Worm (Caenorhabditis elegans): ENCODE results near the gene C12D8.20.

The C12D8.20 gene

ce11 chrV:10243105-10243504, 21.0 kb downstream of the C12D8.20 start, which contains the start of gene C12D8.9:
Gene C12D8.9 (minus strand): TSS chrV:10243205.
- TF ChIP-seq unc-62 (GFP tag; optimal IDR thresholded peaks at IDR 0.05 in 1 of 2) = peak in 1 of 2 experiments; percentile 24
- no peak for TF ChIP-seq unc-62 (tag; optimal IDR thresholded peaks at IDR 0.05)
- TF ChIP-seq ceh-44 (GFP tag; IDR thresholded peaks at IDR 0.05) = no peak

ce11 chrV:10244018-10244720, 22.1 kb downstream of the C12D8.20 start:
- TF ChIP-seq ZK337.2 (GFP tag; IDR thresholded peaks at IDR 0.05) (no peak), attf-4 (tag; optimal IDR thresholded peaks at IDR 0.05) (no peak), rbr-2 (tag; optimal IDR thresholded peaks at IDR 0.05) (no peak), pqm-1 (tag; optimal IDR thresholded peaks at IDR 0.05) (peak; percentile 50), dve-1 (tag; optimal IDR thresholded peaks at IDR 0.05; ENCODE audit: insufficient read depth) (peak; percentile 57), mdl-1 (tag; optimal IDR thresholded peaks at IDR 0.05) (peak in 1 of 2 experiments; percentile 5), hlh-11 (tag; optimal IDR thresholded peaks at IDR 0.05) (peak; percentile 34), zag-1 (tag; optimal IDR thresholded peaks at IDR 0.05) (no peak), nhr-28 (tag; optimal IDR thresholded peaks at IDR 0.05) (peak; percentile 67), daf-16 (GFP tag; optimal IDR thresholded peaks at IDR 0.05) (no peak), daf-16 (tag; optimal IDR thresholded peaks at IDR 0.05) (peak; percentile 73), hlh-30 (tag; optimal IDR thresholded peaks at IDR 0.05; ENCODE audit: insufficient read depth) (peak; percentile 20), dmd-6 (GFP tag; IDR thresholded peaks at IDR 0.05) (peak; percentile 18; the same call in 1 of the 2 replicates), php-3 (GFP tag; IDR thresholded peaks at IDR 0.05) (peak; percentile 86), nhr-48 (tag; optimal IDR thresholded peaks at IDR 0.05) (no peak)

ce11 chrV:10245615-10246014, 23.5 kb downstream of the C12D8.20 start:
- no peak for TF ChIP-seq arid-1 (GFP tag; conservative IDR thresholded peaks at IDR 0.05)
- peak; percentile 53 for TF ChIP-seq dve-1 (tag; optimal IDR thresholded peaks at IDR 0.05; ENCODE audit: insufficient read depth)
- peak; percentile 69 for TF ChIP-seq nhr-28 (tag; optimal IDR thresholded peaks at IDR 0.05)
- no peak for TF ChIP-seq Y48G9A.11 (GFP tag; IDR thresholded peaks at IDR 0.05)
- no peak for TF ChIP-seq nhr-41 (GFP tag; IDR thresholded peaks at IDR 0.05)
- TF ChIP-seq nhr-77 (tag; optimal IDR thresholded peaks at IDR 0.05) = peak; percentile 34
- TF ChIP-seq pqm-1 (tag; optimal IDR thresholded peaks at IDR 0.05) = peak; percentile 22
- TF ChIP-seq ceh-82 (tag; optimal IDR thresholded peaks at IDR 0.05) = no peak
- no peak for TF ChIP-seq daf-12 (tag; optimal IDR thresholded peaks at IDR 0.05)
- TF ChIP-seq ceh-20 (GFP tag; IDR thresholded peaks at IDR 0.05) = no peak
- TF ChIP-seq hlh-11 (tag; optimal IDR thresholded peaks at IDR 0.05) = peak; percentile 45
- no peak for TF ChIP-seq T26A8.4 (GFP tag; IDR thresholded peaks at IDR 0.05)
- no peak for TF ChIP-seq nhr-48 (tag; optimal IDR thresholded peaks at IDR 0.05)
- TF ChIP-seq daf-16 (GFP tag; optimal IDR thresholded peaks at IDR 0.05) = no peak
- TF ChIP-seq daf-16 (tag; optimal IDR thresholded peaks at IDR 0.05) = peak; percentile 100
- TF ChIP-seq ama-1 (optimal IDR thresholded peaks at IDR 0.05) = no peak

- TF ChIP-seq mdt-29 (GFP tag; IDR thresholded peaks at IDR 0.05) (no peak), mxl-3 (GFP tag; optimal IDR thresholded peaks at IDR 0.05) (peak; percentile 20), hlh-11 (tag; optimal IDR thresholded peaks at IDR 0.05) (peak; percentile 40), ctbp-1 (GFP tag; IDR thresholded peaks at IDR 0.05) (peak; percentile 40; the same call in 1 of the 2 replicates), dmd-8 (GFP tag; IDR thresholded peaks at IDR 0.05) (no peak), Y75B8A.6 (GFP tag; IDR thresholded peaks at IDR 0.05) (no peak), unc-62 (GFP tag; optimal IDR thresholded peaks at IDR 0.05 in 1 of 2) (peak in 1 of 2 experiments; percentile 95), unc-62 (tag; optimal IDR thresholded peaks at IDR 0.05) (no peak), nhr-11 (tag; optimal IDR thresholded peaks at IDR 0.05) (peak; percentile 78), lsy-2 (tag; optimal IDR thresholded peaks at IDR 0.05) (peak; percentile 28 to 47), T26A8.4 (GFP tag; IDR thresholded peaks at IDR 0.05) (no peak), daf-16 (GFP tag; optimal IDR thresholded peaks at IDR 0.05) (peak in 1 of 2 experiments; percentile 52), daf-16 (tag; optimal IDR thresholded peaks at IDR 0.05) (peak; percentile 82), fkh-10 (GFP tag; optimal IDR thresholded peaks at IDR 0.05) (peak; percentile 87), duxl-1 (tag; optimal IDR thresholded peaks at IDR 0.05; ENCODE audit: poor library complexity) (no peak), mep-1 (tag; optimal IDR thresholded peaks at IDR 0.05) (peak; percentile 57), hlh-30 (tag; optimal IDR thresholded peaks at IDR 0.05; ENCODE audit: insufficient read depth) (peak; percentile 88), unc-130 (GFP tag; optimal IDR thresholded peaks at IDR 0.05) (peak; percentile 42), nhr-28 (tag; optimal IDR thresholded peaks at IDR 0.05) (peak; percentile 78), mes-2 (tag; optimal IDR thresholded peaks at IDR 0.05; ENCODE audit: poor library complexity, severe bottlenecking) (peak; percentile 57), dpl-1 (GFP tag; optimal IDR thresholded peaks at IDR 0.05) (peak; percentile 17), ZK337.2 (GFP tag; IDR thresholded peaks at IDR 0.05) (0 out of 2 replicates have a peak, but pooled peaks have one; percentile 23), hif-1 (tag; optimal IDR thresholded peaks at IDR 0.05) (peak in 1 of 2 experiments; percentile 19), mdl-1 (tag; optimal IDR thresholded peaks at IDR 0.05) (peak; percentile 22 to 98), arid-1 (GFP tag; conservative IDR thresholded peaks at IDR 0.05) (no peak), zfp-2 (tag; optimal IDR thresholded peaks at IDR 0.05) (no peak)
Observed at ce11 chrV:10246443-10246885, 24.4 kb downstream of the C12D8.20 start.
